Worm (Caenorhabditis elegans) whole organism, mixed stage, embryonic: ENCODE measurements around the gene Y57A10C.1.

Experiments
- bed-3 ChIP-seq: fragments of 200-800 bp; sonication (Bioruptor generic); optimal IDR thresholded peaks from 3 replicates; lab custom pipeline; 2018; ENCODE audit warnings: mild to moderate bottlenecking, missing genetic modification characterization, moderate library complexity, missing compliant biosample characterization
- ceh-39 ChIP-seq: fragments of 150-350 bp; optimal IDR thresholded peaks from 2 replicates; lab custom pipeline; 2014; ENCODE audit warnings: missing biosample characterization, missing genetic modification characterization
- ceh-83 ChIP-seq: fragments of 200-800 bp; sonication (Bioruptor generic); optimal IDR thresholded peaks from 2 replicates; lab custom pipeline; 2018; ENCODE audit warnings: mild to moderate bottlenecking, missing genetic modification characterization, missing compliant biosample characterization
- ces-1 ChIP-seq: fragments of 150-350 bp; optimal IDR thresholded peaks from 2 replicates; lab custom pipeline; 2014; ENCODE audit warnings: missing biosample characterization, missing genetic modification reagents, missing genetic modification characterization
- elt-3 ChIP-seq: fragments of 150-350 bp; optimal IDR thresholded peaks from 2 replicates; lab custom pipeline; 2014; ENCODE audit warnings: missing biosample characterization, missing genetic modification characterization
- lin-32 ChIP-seq: fragments of 200-800 bp; sonication (Bioruptor generic); optimal IDR thresholded peaks from 2 replicates; lab custom pipeline; 2018; ENCODE audit warnings: mild to moderate bottlenecking, missing genetic modification characterization, missing compliant biosample characterization
- lsy-2 ChIP-seq: fragments of 150-350 bp; optimal IDR thresholded peaks from 2 replicates; lab custom pipeline; 2014; ENCODE audit warnings: missing biosample characterization, missing genetic modification characterization
- mep-1 ChIP-seq: fragments of 150-350 bp; optimal IDR thresholded peaks from 2 replicates; lab custom pipeline; 2017; ENCODE audit warnings: missing biosample characterization, missing genetic modification reagents, missing genetic modification characterization, inconsistent platforms
- nhr-12 ChIP-seq: fragments of 150-350 bp; optimal IDR thresholded peaks from 2 replicates; lab custom pipeline; 2014; ENCODE audit warnings: missing biosample characterization, missing genetic modification characterization
- nhr-2 ChIP-seq: fragments of 150-350 bp; optimal IDR thresholded peaks from 2 replicates; lab custom pipeline; 2014; ENCODE audit warnings: missing biosample characterization, missing genetic modification characterization
- unc-62 ChIP-seq: fragments of 150-350 bp; optimal IDR thresholded peaks from 2 replicates; lab custom pipeline; 2014; ENCODE audit warnings: missing biosample characterization, missing genetic modification reagents, missing genetic modification characterization

- no peak for TF ChIP-seq nhr-2 (tag; lab: Kevin White, UChicago)
- no peak for TF ChIP-seq ces-1 (GFP tag; lab: Kevin White, UChicago)
- no peak for TF ChIP-seq lsy-2
- no peak for TF ChIP-seq bed-3 (GFP tag; lab: Kevin White, UChicago)
- TF ChIP-seq ceh-39 (tag; lab: Kevin White, UChicago) = no peak
- no peak for TF ChIP-seq lin-32 (GFP tag; lab: Kevin White, UChicago)
- TF ChIP-seq elt-3 (tag; lab: Kevin White, UChicago) = no peak
- TF ChIP-seq nhr-12 (tag; lab: Kevin White, UChicago) = no peak
- TF ChIP-seq unc-62 = no peak
- TF ChIP-seq ceh-83 = no peak
- no peak for TF ChIP-seq mep-1 (tag; lab: Kevin White, UChicago)
Measured at ce11 chrII:12406394-12406793, 5.9 kb downstream of the Y57A10C.1 start, which contains the start of gene sre-30.
